Worm (Caenorhabditis elegans): ENCODE results near the gene fipr-13.

ce11 chrV:10098429-10098828 lies 34.1 kb downstream of the fipr-13 start, which contains the start of gene ugt-47:
- TF ChIP-seq him-1 (tag; optimal IDR thresholded peaks at IDR 0.05), result no peak
- no peak for TF ChIP-seq dao-5 (tag; optimal IDR thresholded peaks at IDR 0.05)

Measured in whole organism, L4/young adult.